Worm (Caenorhabditis elegans) whole organism, L1 larva: Measurements from ENCODE around the gene gadr-2.

Experiments used
- C04F5.9 ChIP-seq: sonication (generic microtip); optimal IDR thresholded peaks from 2 replicates; lab custom pipeline; 2016; ENCODE audit warnings: missing genetic modification characterization, missing compliant biosample characterization
- C16A3.4 ChIP-seq: fragments of 150-350 bp; optimal IDR thresholded peaks from 2 replicates; lab custom pipeline; 2014; ENCODE audit warnings: missing biosample characterization, missing genetic modification characterization
- C34B4.2 ChIP-seq: sonication (generic microtip); optimal IDR thresholded peaks from 2 replicates; lab custom pipeline; 2017; ENCODE audit warnings: mild to moderate bottlenecking, missing genetic modification characterization, missing compliant biosample characterization
- Y116A8C.19 ChIP-seq: sonication (generic microtip); optimal IDR thresholded peaks from 2 replicates; lab custom pipeline; 2016; ENCODE audit warnings: missing compliant biosample characterization, missing genetic modification characterization, borderline replicate concordance
- aha-1 ChIP-seq: fragments of 150-350 bp; optimal IDR thresholded peaks from 2 replicates; lab custom pipeline; 2014; ENCODE audit warnings: missing biosample characterization, missing genetic modification characterization
- ama-1 ChIP-seq: fragments of 150-350 bp; optimal IDR thresholded peaks from 2 replicates; lab custom pipeline; 2014
- blmp-1 ChIP-seq: fragments of 150-350 bp; optimal IDR thresholded peaks from 2 replicates; lab custom pipeline; 2014; ENCODE audit warnings: missing biosample characterization, missing genetic modification characterization
- ceh-88 ChIP-seq: fragments of 200-800 bp; sonication (Bioruptor generic); IDR thresholded peaks from 2 replicates; pipeline ENCODE4 v1.3.6; 2022; ENCODE audit warnings: missing genetic modification characterization, missing compliant biosample characterization
- ceh-90 ChIP-seq: sonication (generic microtip); optimal IDR thresholded peaks from 2 replicates; lab custom pipeline; 2016; ENCODE audit warnings: missing genetic modification characterization, missing compliant biosample characterization
- dpl-1 ChIP-seq, 3 experiments: fragments of 150-350 bp in 2 of 3; sonication (generic microtip) in 1 of 3; optimal IDR thresholded peaks; 2 replicates each; lab custom pipeline; 2014 to 2017; ENCODE audit warnings: missing biosample characterization in 3 of 3, missing genetic modification characterization in 3 of 3, missing genetic modification reagents in 3 of 3
- dsc-1 ChIP-seq: sonication (generic microtip); optimal IDR thresholded peaks from 2 replicates; lab custom pipeline; 2016; ENCODE audit warnings: mild to moderate bottlenecking, missing genetic modification characterization, missing compliant biosample characterization
- egl-13 ChIP-seq: sonication (generic microtip); optimal IDR thresholded peaks from 2 replicates; lab custom pipeline; 2016; ENCODE audit warnings: missing genotype, missing genetic modification reagents, missing genetic modification characterization, missing compliant biosample characterization
- elt-2 ChIP-seq: sonication (generic microtip); optimal IDR thresholded peaks from 2 replicates; lab custom pipeline; 2016; ENCODE audit warnings: missing genetic modification characterization, mild to moderate bottlenecking, inconsistent platforms, missing compliant biosample characterization, missing genetic modification reagents
- elt-3 ChIP-seq, 6 experiments: fragments of 150-350 bp in 1 of 6; sonication (generic microtip); optimal IDR thresholded peaks; 2 replicates each; lab custom pipeline; 2017 to 2018; ENCODE audit warnings: missing biosample characterization in 6 of 6, missing genetic modification characterization in 6 of 6, inconsistent platforms in 1 of 6
- ets-5 ChIP-seq: fragments of 200-800 bp; sonication (Bioruptor generic); IDR thresholded peaks from 2 replicates; pipeline ENCODE4 v1.3.6; 2022; ENCODE audit warnings: missing genetic modification characterization, missing compliant biosample characterization
- fkh-10 ChIP-seq: sonication (generic microtip); optimal IDR thresholded peaks from 2 replicates; lab custom pipeline; 2017; ENCODE audit warnings: missing biosample characterization, missing genetic modification reagents, missing genetic modification characterization
- fkh-4 ChIP-seq: sonication (generic microtip); optimal IDR thresholded peaks from 2 replicates; lab custom pipeline; 2016; ENCODE audit warnings: missing compliant biosample characterization, missing genetic modification characterization, borderline replicate concordance
- grh-1 ChIP-seq: fragments of 200-800 bp; sonication (Bioruptor generic); IDR thresholded peaks from 2 replicates; pipeline ENCODE4 v1.3.6; 2022; ENCODE audit warnings: missing genetic modification reagents, missing genetic modification characterization, missing compliant biosample characterization
- hlh-17 ChIP-seq: fragments of 200-800 bp; sonication (Bioruptor generic); optimal IDR thresholded peaks from 2 replicates; lab custom pipeline; 2018; ENCODE audit warnings: missing genetic modification characterization, mild to moderate bottlenecking, missing compliant biosample characterization, moderate library complexity, borderline replicate concordance
- irx-1 ChIP-seq: sonication (generic microtip); optimal IDR thresholded peaks from 2 replicates; lab custom pipeline; 2016; ENCODE audit warnings: missing genetic modification characterization, missing compliant biosample characterization
- lin-14 ChIP-seq: fragments of 200-800 bp; sonication (Bioruptor generic); optimal IDR thresholded peaks from 2 replicates; lab custom pipeline; 2018; ENCODE audit warnings: mild to moderate bottlenecking, missing genetic modification characterization, moderate library complexity, missing compliant biosample characterization
- lin-35 ChIP-seq, 2 experiments: fragments of 150-350 bp; optimal IDR thresholded peaks; 2 replicates each; lab custom pipeline; 2014; ENCODE audit warnings: missing biosample characterization in 2 of 2, missing genetic modification characterization in 2 of 2, missing genetic modification reagents in 2 of 2
- lin-39 ChIP-seq: fragments of 150-350 bp; optimal IDR thresholded peaks from 2 replicates; lab custom pipeline; 2014; ENCODE audit warnings: missing biosample characterization, missing genetic modification reagents, missing genetic modification characterization
- lir-3 ChIP-seq: sonication (generic microtip); optimal IDR thresholded peaks from 2 replicates; lab custom pipeline; 2016; ENCODE audit warnings: mild to moderate bottlenecking, missing genetic modification characterization, moderate library complexity, missing compliant biosample characterization; ENCODE audit not compliant: poor library complexity
- lsy-2 ChIP-seq, 2 experiments: fragments of 150-350 bp; optimal IDR thresholded peaks; 2 replicates each; lab custom pipeline; 2014; ENCODE audit warnings: missing biosample characterization in 2 of 2, missing genetic modification characterization in 2 of 2
- mdl-1 ChIP-seq, 2 experiments: fragments of 150-350 bp; optimal IDR thresholded peaks; 2 replicates each; lab custom pipeline; 2014 to 2017; ENCODE audit warnings: missing biosample characterization in 2 of 2, missing genetic modification characterization in 2 of 2, inconsistent platforms in 1 of 2
- nhr-11 ChIP-seq: fragments of 150-350 bp; optimal IDR thresholded peaks from 2 replicates; lab custom pipeline; 2014; ENCODE audit warnings: missing biosample characterization, missing genetic modification characterization
- nhr-19 ChIP-seq: fragments of 200-800 bp; sonication (Bioruptor generic); conservative IDR thresholded peaks from 2 replicates; pipeline ENCODE4 v1.3.6; 2022; ENCODE audit warnings: missing genetic modification characterization, missing compliant biosample characterization
- nhr-20 ChIP-seq: sonication (generic microtip); optimal IDR thresholded peaks from 2 replicates; lab custom pipeline; 2016; ENCODE audit warnings: mild to moderate bottlenecking, missing genetic modification characterization, missing compliant biosample characterization
- nhr-28 ChIP-seq: fragments of 150-350 bp; optimal IDR thresholded peaks from 2 replicates; lab custom pipeline; 2014; ENCODE audit warnings: missing biosample characterization, missing genetic modification characterization
- nhr-71 ChIP-seq: sonication (generic microtip); optimal IDR thresholded peaks from 2 replicates; lab custom pipeline; 2016; ENCODE audit warnings: mild to moderate bottlenecking, missing genetic modification characterization, moderate library complexity, missing compliant biosample characterization
- nhr-84 ChIP-seq: sonication (generic microtip); optimal IDR thresholded peaks from 2 replicates; lab custom pipeline; 2017; ENCODE audit warnings: missing biosample characterization, missing genetic modification characterization
- pag-3 ChIP-seq: sonication (generic microtip); optimal IDR thresholded peaks from 2 replicates; lab custom pipeline; 2017; ENCODE audit warnings: missing genetic modification characterization, mild to moderate bottlenecking, missing compliant biosample characterization, antibody characterized with exemption, borderline replicate concordance; ENCODE audit not compliant: insufficient read depth
- skn-1 ChIP-seq: fragments of 150-350 bp; optimal IDR thresholded peaks from 2 replicates; lab custom pipeline; 2014; ENCODE audit warnings: missing biosample characterization, missing genetic modification characterization
- snpc-4 ChIP-seq: fragments of 150-350 bp; optimal IDR thresholded peaks from 2 replicates; lab custom pipeline; 2014; ENCODE audit warnings: missing biosample characterization, missing genetic modification characterization
- snu-23 ChIP-seq: sonication (generic microtip); optimal IDR thresholded peaks from 2 replicates; lab custom pipeline; 2016; ENCODE audit warnings: missing genetic modification characterization, missing compliant biosample characterization
- sox-4 ChIP-seq: sonication (generic microtip); optimal IDR thresholded peaks from 2 replicates; lab custom pipeline; 2016; ENCODE audit warnings: missing genetic modification characterization, missing compliant biosample characterization
- sptf-1 ChIP-seq: fragments of 150-350 bp; optimal IDR thresholded peaks from 2 replicates; lab custom pipeline; 2014; ENCODE audit warnings: missing biosample characterization, missing genetic modification characterization
- sup-37 ChIP-seq: fragments of 200-800 bp; sonication (Bioruptor generic); optimal IDR thresholded peaks from 2 replicates; lab custom pipeline; 2018; ENCODE audit warnings: mild to moderate bottlenecking, missing genetic modification characterization, missing compliant biosample characterization
- swsn-7 ChIP-seq: sonication (generic microtip); optimal IDR thresholded peaks from 2 replicates; lab custom pipeline; 2016; ENCODE audit warnings: missing genetic modification characterization, missing compliant biosample characterization
- tbx-2 ChIP-seq: sonication (generic microtip); optimal IDR thresholded peaks from 2 replicates; lab custom pipeline; 2016; ENCODE audit warnings: missing genetic modification characterization, missing compliant biosample characterization
- tlp-1 ChIP-seq: fragments of 150-350 bp; optimal IDR thresholded peaks from 2 replicates; lab custom pipeline; 2014; ENCODE audit warnings: missing biosample characterization, missing genetic modification characterization
- unc-30 ChIP-seq: sonication (generic microtip); optimal IDR thresholded peaks from 2 replicates; lab custom pipeline; 2017; ENCODE audit warnings: missing biosample characterization, missing genetic modification characterization
- unc-62 ChIP-seq: fragments of 150-350 bp; optimal IDR thresholded peaks from 2 replicates; lab custom pipeline; 2014; ENCODE audit warnings: missing biosample characterization, missing genetic modification reagents, missing genetic modification characterization
- unc-86 ChIP-seq: sonication (generic microtip); optimal IDR thresholded peaks from 2 replicates; lab custom pipeline; 2016; ENCODE audit warnings: missing genetic modification characterization, missing compliant biosample characterization
- unc-98 ChIP-seq: fragments of 200-800 bp; sonication (Bioruptor generic); IDR thresholded peaks from 2 replicates; pipeline ENCODE4 v1.3.6; 2022; ENCODE audit warnings: missing genetic modification characterization, missing compliant biosample characterization
- vab-15 ChIP-seq: sonication (generic microtip); optimal IDR thresholded peaks from 2 replicates; lab custom pipeline; 2017; ENCODE audit warnings: missing genotype, mild to moderate bottlenecking, missing genetic modification characterization, missing compliant biosample characterization
- ztf-11 ChIP-seq, 2 experiments: sonication (generic microtip); optimal IDR thresholded peaks; 2 replicates each; lab custom pipeline; 2016 to 2017; ENCODE audit warnings: missing genetic modification characterization in 2 of 2, missing biosample characterization in 1 of 2, missing compliant biosample characterization in 1 of 2
- ztf-4 ChIP-seq: fragments of 150-350 bp; optimal IDR thresholded peaks from 2 replicates; lab custom pipeline; 2014; ENCODE audit warnings: missing biosample characterization, missing genetic modification characterization

gadr-2 gene

ce11 chrIV:9525682-9526416 is 40.9 kb upstream of the gadr-2 start, which contains the start of gene elo-1 (continued):
- peak in 1 of 2 experiments; percentile 18 for TF ChIP-seq mdl-1 (tag; optimal IDR thresholded peaks at IDR 0.05; lab: Kevin White, UChicago)
- TF ChIP-seq fkh-10: no peak
- TF ChIP-seq snu-23 (GFP tag; lab: Kevin White, UChicago): peak; percentile 71
- TF ChIP-seq aha-1 (tag; lab: Kevin White, UChicago): no peak
- TF ChIP-seq pag-3 (tag; lab: Kevin White, UChicago): no peak
- no peak for TF ChIP-seq unc-62 (GFP tag; lab: Kevin White, UChicago)
- TF ChIP-seq blmp-1 (tag; lab: Kevin White, UChicago): peak; percentile 98
- peak; percentile 93 for TF ChIP-seq dsc-1 (tag; lab: Kevin White, UChicago)
- TF ChIP-seq swsn-7 (tag; lab: Kevin White, UChicago): peak; percentile 39
- TF ChIP-seq unc-86 (tag; lab: Kevin White, UChicago): no peak
- TF ChIP-seq lin-39 (tag; lab: Kevin White, UChicago): no peak
- peak; percentile 22 to 30 for TF ChIP-seq lsy-2 (tag; optimal IDR thresholded peaks at IDR 0.05; lab: Kevin White, UChicago)
- peak; percentile 75 for TF ChIP-seq elt-2 (tag; lab: Kevin White, UChicago)
- no peak for TF ChIP-seq ztf-11 (tag; optimal IDR thresholded peaks at IDR 0.05; lab: Kevin White, UChicago)
- peak; percentile 84 for TF ChIP-seq lin-14
- peak; percentile 53 for TF ChIP-seq nhr-19 (GFP tag; lab: Robert Waterston, UW)
- no peak for TF ChIP-seq Y116A8C.19
- no peak for TF ChIP-seq skn-1 (tag; lab: Kevin White, UChicago)
- TF ChIP-seq tlp-1: peak; percentile 3
- TF ChIP-seq dpl-1 (GFP tag; optimal IDR thresholded peaks at IDR 0.05; lab: Kevin White, UChicago): peak; percentile 2 to 44 (median 14)
- TF ChIP-seq elt-3 (tag; optimal IDR thresholded peaks at IDR 0.05; lab: Kevin White, UChicago): peak in 4 of 6 experiments; percentile 21 to 46 (median 40)
- TF ChIP-seq ceh-90 (tag; lab: Kevin White, UChicago): no peak
- peak; percentile 35 for TF ChIP-seq snpc-4

ce11 chrIV:9524849-9525460 is 40.0 kb upstream of the gadr-2 start, which contains the start of gene ndua-5:
Gene ndua-5, minus strand, starts transcription at chrIV:9524899.
- TF ChIP-seq fkh-4 (tag; lab: Kevin White, UChicago) (no peak), nhr-71 (tag; lab: Kevin White, UChicago) (peak; percentile 79), elt-3 (tag; optimal IDR thresholded peaks at IDR 0.05; lab: Kevin White, UChicago) (no peak), C16A3.4 (tag; lab: Kevin White, UChicago) (peak; percentile 41), fkh-10 (no peak), nhr-20 (tag; lab: Kevin White, UChicago) (peak; percentile 62), lir-3 (tag; lab: Kevin White, UChicago) (no peak), irx-1 (tag; lab: Kevin White, UChicago) (no peak), nhr-11 (tag; lab: Kevin White, UChicago) (no peak), nhr-19 (GFP tag; lab: Robert Waterston, UW) (peak; percentile 39; the same call in 1 of the 2 replicates), hlh-17 (GFP tag; lab: Kevin White, UChicago) (no peak), vab-15 (no peak), ceh-88 (no peak), unc-30 (no peak), sptf-1 (tag; lab: Kevin White, UChicago) (no peak), lin-35 (GFP tag; optimal IDR thresholded peaks at IDR 0.05; lab: Kevin White, UChicago) (peak; percentile 91 to 93), unc-98 (GFP tag; lab: Robert Waterston, UW) (no peak), ets-5 (no peak), lin-39 (tag; lab: Kevin White, UChicago) (no peak), sup-37 (no peak), nhr-84 (tag; lab: Kevin White, UChicago) (no peak), C04F5.9 (no peak), ztf-4 (tag; lab: Kevin White, UChicago) (no peak), grh-1 (GFP tag; lab: Robert Waterston, UW) (no peak), sox-4 (tag; lab: Kevin White, UChicago) (no peak), C34B4.2 (no peak), nhr-28 (tag; lab: Kevin White, UChicago) (no peak), ama-1 (lab: Kevin White, UChicago) (no peak), Y116A8C.19 (no peak), egl-13 (no peak), tbx-2 (tag; lab: Kevin White, UChicago) (peak; percentile 63)
